Worm (Caenorhabditis elegans): ENCODE results near the gene srd-65.
"Not testable (repeated sequence)": the region's sequence is repeated elsewhere in the genome, so short reads cannot be mapped to it uniquely, and the experiment has no call there.

DNA sequence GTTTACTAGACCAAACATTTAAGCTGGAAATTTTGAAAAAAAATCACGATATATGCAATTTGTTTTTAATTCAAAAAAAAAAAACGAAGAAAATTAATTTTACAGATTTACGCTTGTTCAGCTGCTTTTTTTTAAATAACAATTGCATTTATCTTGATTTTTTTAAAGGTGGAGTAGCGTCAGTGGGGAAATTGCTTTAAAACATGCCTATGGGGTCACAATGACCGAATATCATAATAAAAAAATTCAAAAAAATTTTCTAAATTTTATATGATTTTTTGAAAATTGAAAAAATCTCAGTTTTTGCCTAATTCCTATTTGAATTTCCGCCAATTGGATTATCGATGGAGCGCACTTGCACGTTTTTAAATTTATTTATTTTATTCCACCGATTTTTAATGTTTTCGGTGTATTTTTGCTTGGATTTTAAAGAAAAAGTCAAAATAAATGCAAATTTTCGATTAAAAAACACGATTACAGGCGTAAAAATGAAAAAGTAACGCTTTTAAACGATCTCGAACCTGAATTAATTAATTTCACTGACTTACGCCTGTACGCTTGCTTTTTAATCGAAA, 47.3 kb upstream of the srd-65 start:
- TF ChIP-seq hlh-26 (GFP tag; conservative IDR thresholded peaks at IDR 0.05); madf-3 (GFP tag; IDR thresholded peaks at IDR 0.05); ztf-28 (GFP tag; IDR thresholded peaks at IDR 0.05); hmg-1.2 (GFP tag; IDR thresholded peaks at IDR 0.05): not testable (repeated sequence)
